Worm (Caenorhabditis elegans) whole organism, L2 larva: ENCODE data around the gene C36E8.6.

Experiments
- C34F6.9 ChIP-seq: fragments of 150-350 bp; optimal IDR thresholded peaks from 2 replicates; lab custom pipeline; 2014; ENCODE audit warnings: missing biosample characterization, missing genetic modification characterization
- F13H6.1 ChIP-seq: sonication (generic microtip); optimal IDR thresholded peaks from 2 replicates; lab custom pipeline; 2016; ENCODE audit warnings: missing genetic modification characterization, missing compliant biosample characterization
- ZK546.5 ChIP-seq: sonication (generic microtip); optimal IDR thresholded peaks from 2 replicates; lab custom pipeline; 2017; ENCODE audit warnings: missing biosample characterization, missing genetic modification characterization
- alr-1 ChIP-seq: fragments of 150-350 bp; optimal IDR thresholded peaks from 2 replicates; lab custom pipeline; 2014; ENCODE audit warnings: missing biosample characterization, missing genetic modification characterization
- ama-1 ChIP-seq: fragments of 150-350 bp; optimal IDR thresholded peaks from 2 replicates; lab custom pipeline; 2018; ENCODE audit warnings: inconsistent platforms
- ceh-82 ChIP-seq: fragments of 150-350 bp; optimal IDR thresholded peaks from 2 replicates; lab custom pipeline; 2014; ENCODE audit warnings: missing biosample characterization, missing genetic modification characterization
- dmd-4 ChIP-seq: sonication (generic microtip); optimal IDR thresholded peaks from 2 replicates; lab custom pipeline; 2017; ENCODE audit warnings: missing biosample characterization, missing genetic modification characterization
- egl-27 ChIP-seq: sonication (generic microtip); optimal IDR thresholded peaks from 3 replicates; lab custom pipeline; 2017; ENCODE audit warnings: missing biosample characterization, missing genetic modification reagents, missing genetic modification characterization
- elt-1 ChIP-seq: fragments of 150-350 bp; optimal IDR thresholded peaks from 2 replicates; lab custom pipeline; 2014; ENCODE audit warnings: missing biosample characterization, missing genetic modification characterization
- elt-3 ChIP-seq: sonication (generic microtip); optimal IDR thresholded peaks from 2 replicates; lab custom pipeline; 2017; ENCODE audit warnings: missing biosample characterization, missing genetic modification characterization
- fos-1 ChIP-seq: fragments of 150-350 bp; optimal IDR thresholded peaks from 2 replicates; lab custom pipeline; 2014; ENCODE audit warnings: missing biosample characterization, missing genetic modification characterization
- gmeb-1 ChIP-seq: fragments of 150-350 bp; optimal IDR thresholded peaks from 2 replicates; lab custom pipeline; 2014; ENCODE audit warnings: missing biosample characterization, missing genetic modification characterization
- lin-39 ChIP-seq: fragments of 150-350 bp; optimal IDR thresholded peaks from 2 replicates; lab custom pipeline; 2014; ENCODE audit warnings: missing biosample characterization, missing genetic modification reagents, missing genetic modification characterization
- lsy-2 ChIP-seq, 2 experiments: fragments of 150-350 bp in 1 of 2; sonication (generic microtip) in 1 of 2; optimal IDR thresholded peaks; 2 replicates each; lab custom pipeline; 2014 to 2017; ENCODE audit warnings: missing biosample characterization in 2 of 2, missing genetic modification characterization in 2 of 2
- mab-5 ChIP-seq: fragments of 150-350 bp; optimal IDR thresholded peaks from 2 replicates; lab custom pipeline; 2014; ENCODE audit warnings: missing biosample characterization, missing genetic modification characterization
- mbf-1 ChIP-seq: sonication (generic microtip); optimal IDR thresholded peaks from 2 replicates; lab custom pipeline; 2017; ENCODE audit warnings: missing biosample characterization, missing genetic modification characterization
- nhr-10 ChIP-seq: sonication (generic microtip); optimal IDR thresholded peaks from 2 replicates; lab custom pipeline; 2017; ENCODE audit warnings: missing biosample characterization, missing genetic modification characterization
- nhr-12 ChIP-seq: fragments of 150-350 bp; optimal IDR thresholded peaks from 2 replicates; lab custom pipeline; 2014; ENCODE audit warnings: missing biosample characterization, missing genetic modification characterization
- nhr-129 ChIP-seq: fragments of 150-350 bp; optimal IDR thresholded peaks from 2 replicates; lab custom pipeline; 2014; ENCODE audit warnings: missing biosample characterization, missing genetic modification characterization
- nhr-21 ChIP-seq: fragments of 150-350 bp; optimal IDR thresholded peaks from 2 replicates; lab custom pipeline; 2014; ENCODE audit warnings: missing biosample characterization, missing genetic modification characterization
- nhr-23 ChIP-seq: fragments of 150-350 bp; optimal IDR thresholded peaks from 2 replicates; lab custom pipeline; 2014; ENCODE audit warnings: missing biosample characterization, missing genetic modification reagents, missing genetic modification characterization
- nhr-237 ChIP-seq: fragments of 150-350 bp; optimal IDR thresholded peaks from 2 replicates; lab custom pipeline; 2014; ENCODE audit warnings: missing biosample characterization, missing genetic modification characterization
- nhr-6 ChIP-seq: fragments of 150-350 bp; optimal IDR thresholded peaks from 2 replicates; lab custom pipeline; 2014; ENCODE audit warnings: missing biosample characterization, missing genetic modification characterization
- peb-1 ChIP-seq: fragments of 150-350 bp; optimal IDR thresholded peaks from 2 replicates; lab custom pipeline; 2014; ENCODE audit warnings: missing biosample characterization, missing genetic modification characterization
- skn-1 ChIP-seq: sonication (generic microtip); optimal IDR thresholded peaks from 2 replicates; lab custom pipeline; 2017; ENCODE audit warnings: missing biosample characterization, missing genetic modification characterization
- sma-3 ChIP-seq: sonication (generic microtip); optimal IDR thresholded peaks from 2 replicates; lab custom pipeline; 2016; ENCODE audit warnings: missing genetic modification reagents, missing genetic modification characterization, missing compliant biosample characterization
- sma-9 ChIP-seq, 2 experiments: fragments of 150-350 bp in 1 of 2; sonication (generic microtip) in 1 of 2; optimal IDR thresholded peaks; 2 replicates each; lab custom pipeline; 2014 to 2016; ENCODE audit warnings: missing genetic modification characterization in 2 of 2, mild to moderate bottlenecking in 1 of 2, missing biosample characterization in 1 of 2, missing compliant biosample characterization in 1 of 2, missing genetic modification reagents in 1 of 2, moderate library complexity in 1 of 2
- unc-55 ChIP-seq: fragments of 150-350 bp; sonication (generic microtip); optimal IDR thresholded peaks from 3 replicates; lab custom pipeline; 2014; ENCODE audit warnings: missing biosample characterization, missing genetic modification reagents, missing genetic modification characterization
- unc-62 ChIP-seq: fragments of 150-350 bp; optimal IDR thresholded peaks from 2 replicates; lab custom pipeline; 2014; ENCODE audit warnings: missing biosample characterization, missing genetic modification reagents, missing genetic modification characterization
- zag-1 ChIP-seq: fragments of 150-350 bp; optimal IDR thresholded peaks from 2 replicates; lab custom pipeline; 2014; ENCODE audit warnings: missing biosample characterization, missing genetic modification characterization
- ztf-1 ChIP-seq: fragments of 200-800 bp; sonication (Bioruptor generic); conservative IDR thresholded peaks from 2 replicates; pipeline ENCODE4 v1.3.6; 2022; ENCODE audit warnings: missing genetic modification characterization, missing compliant biosample characterization
- ztf-11 ChIP-seq: sonication (generic microtip); optimal IDR thresholded peaks from 2 replicates; lab custom pipeline; 2017; ENCODE audit warnings: missing biosample characterization, missing genetic modification characterization

The C36E8.6 gene

ce11 chrIII:4021866-4022265 lies 34.0 kb downstream of the C36E8.6 start, which contains the start of gene tftc-5:
Gene tftc-5 (plus strand): TSS chrIII:4022166.
- TF ChIP-seq peb-1 (tag; lab: Kevin White, UChicago) = no peak
- TF ChIP-seq ZK546.5 (tag; lab: Kevin White, UChicago) = no peak
- TF ChIP-seq unc-62 (GFP tag; lab: Kevin White, UChicago) = no peak
- TF ChIP-seq nhr-10 (tag; lab: Kevin White, UChicago) = no peak

DNA sequence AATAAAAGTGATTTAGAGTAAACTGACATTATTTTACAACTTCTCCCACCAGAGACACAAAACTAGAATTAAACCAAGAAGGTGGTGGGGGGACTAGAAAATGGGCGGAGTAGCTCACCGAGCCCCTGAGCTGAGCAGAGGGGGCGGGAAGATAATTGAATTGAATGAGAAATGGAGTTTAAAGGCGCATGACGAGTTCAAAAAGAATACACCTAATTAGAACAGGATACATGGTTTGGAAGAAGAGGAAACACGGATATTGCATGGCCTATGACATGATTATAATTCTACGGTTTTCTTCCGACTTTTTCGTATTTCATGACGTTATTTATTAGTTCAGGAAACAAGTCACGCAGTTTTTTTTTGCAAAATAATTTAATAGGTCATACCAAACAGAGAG lies 40.2 kb downstream of the C36E8.6 start, which contains the start of gene T02C12.5:
TSS of gene T02C12.5 (minus strand) at position 101 of the 400 bp plus-strand sequence.
- TF ChIP-seq elt-1 (tag; lab: Kevin White, UChicago) (no peak), ama-1 (lab: Kevin White, UChicago) (no peak), nhr-23 (tag; lab: Kevin White, UChicago) (no peak), nhr-129 (tag; lab: Kevin White, UChicago) (no peak), egl-27 (tag; lab: Kevin White, UChicago) (no peak), elt-3 (no peak), gmeb-1 (no peak), mab-5 (tag; lab: Kevin White, UChicago) (no peak), ztf-11 (tag; lab: Kevin White, UChicago) (no peak), lin-39 (tag; lab: Kevin White, UChicago) (no peak), ztf-1 (GFP tag; lab: Robert Waterston, UW) (no peak)

- no peak for TF ChIP-seq ZK546.5 (tag; lab: Kevin White, UChicago)
- TF ChIP-seq nhr-12 (tag; lab: Kevin White, UChicago) = no peak
- no peak for TF ChIP-seq mbf-1
- no peak for TF ChIP-seq ztf-1 (GFP tag; lab: Robert Waterston, UW)
- no peak for TF ChIP-seq nhr-129 (tag; lab: Kevin White, UChicago)
- no peak for TF ChIP-seq skn-1
- no peak for TF ChIP-seq egl-27 (tag; lab: Kevin White, UChicago)
- TF ChIP-seq zag-1 = no peak
These were observed 43.0 kb downstream of the C36E8.6 start for ce11 chrIII:4030839-4031238.

DNA sequence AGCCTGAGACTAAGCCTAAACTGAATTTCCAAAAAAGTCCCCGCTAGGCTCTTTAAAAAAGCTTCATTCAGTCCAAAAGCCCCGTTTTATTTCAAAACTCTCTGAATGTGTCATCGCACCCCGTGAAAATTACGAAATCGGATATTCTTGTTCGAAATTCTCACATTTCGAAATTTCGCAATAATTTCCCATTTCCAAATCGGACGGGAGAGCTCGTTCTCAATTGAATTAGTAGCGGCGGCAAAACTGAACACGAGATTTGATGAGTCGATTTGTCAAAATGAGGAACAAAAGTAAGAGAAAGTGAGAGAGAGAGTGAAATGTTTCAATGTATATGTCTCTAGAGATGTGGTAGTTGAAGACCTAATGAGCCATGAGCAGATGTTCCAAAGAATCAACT lies 47.1 kb downstream of the C36E8.6 start:
- TF ChIP-seq ZK546.5 (tag; lab: Kevin White, UChicago) (no peak), C34F6.9 (tag; lab: Kevin White, UChicago) (peak; percentile 38), sma-9 (GFP tag; optimal IDR thresholded peaks at IDR 0.05; lab: Kevin White, UChicago) (peak; percentile 20), sma-9 (tag; optimal IDR thresholded peaks at IDR 0.05; lab: Kevin White, UChicago) (no peak), dmd-4 (tag; lab: Kevin White, UChicago) (no peak), skn-1 (no peak), gmeb-1 (no peak), ztf-11 (tag; lab: Kevin White, UChicago) (no peak), zag-1 (peak; percentile 24), mab-5 (tag; lab: Kevin White, UChicago) (no peak), sma-3 (GFP tag; lab: Kevin White, UChicago) (no peak), elt-3 (no peak), unc-55 (GFP tag; lab: Kevin White, UChicago) (peak; percentile 83), lsy-2 (tag; optimal IDR thresholded peaks at IDR 0.05; lab: Kevin White, UChicago) (peak in 1 of 2 experiments; percentile 0)

DNA sequence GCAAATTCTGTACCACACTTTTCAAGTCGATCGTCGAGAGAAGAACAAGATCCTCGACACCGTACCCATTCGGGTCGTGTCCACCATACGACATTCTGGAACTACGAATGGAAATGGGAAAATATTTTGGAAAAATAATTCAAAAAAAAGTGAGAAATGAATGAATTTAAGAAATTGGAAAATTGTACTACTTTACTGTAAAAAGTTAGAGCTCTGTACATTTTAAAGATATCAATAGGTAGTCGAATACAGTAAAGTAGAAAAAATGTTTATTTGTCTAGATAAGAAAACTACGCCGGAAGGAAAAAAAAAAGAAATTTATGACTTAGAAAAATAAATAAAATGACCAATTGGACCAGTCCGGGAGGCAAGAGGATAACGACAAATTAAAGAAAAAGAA lies 48.9 kb downstream of the C36E8.6 start, which contains the start of gene hum-5:
TSS of gene hum-5 (minus strand) at position 101 of the 400 bp plus-strand sequence.
- TF ChIP-seq nhr-237 (tag; lab: Kevin White, UChicago) (no peak), unc-55 (GFP tag; lab: Kevin White, UChicago) (no peak), C34F6.9 (tag; lab: Kevin White, UChicago) (no peak), nhr-129 (tag; lab: Kevin White, UChicago) (no peak), nhr-21 (tag; lab: Kevin White, UChicago) (no peak), F13H6.1 (tag; lab: Kevin White, UChicago) (no peak), zag-1 (no peak), ama-1 (lab: Kevin White, UChicago) (no peak), ceh-82 (tag; lab: Kevin White, UChicago) (no peak), alr-1 (tag; lab: Kevin White, UChicago) (no peak), gmeb-1 (no peak), elt-3 (no peak), fos-1 (tag; lab: Kevin White, UChicago) (no peak), dmd-4 (tag; lab: Kevin White, UChicago) (no peak), mbf-1 (no peak), nhr-6 (tag; lab: Kevin White, UChicago) (no peak)
